Fruit fly (Drosophila melanogaster) whole organism, prepupa: ENCODE measurements around the gene CG11878.

Source experiments
- CG6808 ChIP-seq: fragments of 200-800 bp; sonication (Bioruptor generic); optimal IDR thresholded peaks from 3 replicates; lab custom pipeline; 2017; ENCODE audit warnings: missing biosample characterization, missing genetic modification characterization, mild to moderate bottlenecking, moderate library complexity, missing genetic modification reagents
- cyc ChIP-seq: fragments of 200-800 bp; sonication (Bioruptor generic); optimal IDR thresholded peaks from 3 replicates; lab custom pipeline; 2016; ENCODE audit warnings: missing biosample characterization, missing genetic modification characterization
- dsx ChIP-seq: fragments of 200-800 bp; optimal IDR thresholded peaks from 3 replicates; lab custom pipeline; 2019; ENCODE audit warnings: missing biosample characterization, mild to moderate bottlenecking, missing genetic modification characterization, moderate library complexity; ENCODE audit not compliant: poor library complexity, severe bottlenecking
- fd85E ChIP-seq: fragments of 200-800 bp; sonication (Bioruptor generic); optimal IDR thresholded peaks from 3 replicates; lab custom pipeline; 2016; ENCODE audit warnings: missing biosample characterization, missing genetic modification characterization
- pdm3 ChIP-seq: fragments of 200-800 bp; sonication (Bioruptor generic); optimal IDR thresholded peaks from 3 replicates; lab custom pipeline; 2016; ENCODE audit warnings: missing biosample characterization, missing genetic modification characterization

DNA sequence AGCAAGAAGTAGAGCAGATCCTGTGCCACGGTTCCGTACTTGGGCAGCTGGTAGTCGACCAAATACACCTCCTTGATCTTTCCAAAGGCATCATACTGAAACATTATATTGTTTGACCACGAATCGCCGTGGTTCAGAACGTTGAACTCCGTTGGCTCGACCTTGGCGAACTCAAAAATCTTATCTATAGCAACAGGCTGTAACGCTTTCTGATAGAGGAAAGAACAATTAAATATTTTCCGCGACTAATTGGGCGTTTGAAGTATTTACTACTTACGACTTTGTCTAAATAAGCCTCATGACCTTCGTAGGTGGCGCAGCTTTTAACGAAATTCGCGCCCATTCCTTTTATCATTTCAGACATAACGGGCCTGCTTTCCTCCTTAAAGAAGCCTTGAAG lies 48.0 kb downstream of the CG11878 start:
- TF ChIP-seq cyc (GFP tag; lab: Kevin White, UChicago), result no peak
- no peak for TF ChIP-seq dsx (GFP tag; lab: Kevin White, UChicago)
- TF ChIP-seq pdm3 (GFP tag; lab: Kevin White, UChicago), result no peak
- no peak for TF ChIP-seq CG6808 (GFP tag; lab: Kevin White, UChicago)
- no peak for TF ChIP-seq fd85E (GFP tag; lab: Kevin White, UChicago)
